Worm (Caenorhabditis elegans) whole organism, L4/young adult: ENCODE results near the gene C42D4.3.

ENCODE experiments used
- dao-5 ChIP-seq: sonication (generic microtip); optimal IDR thresholded peaks from 2 replicates; lab custom pipeline; 2016; ENCODE audit warnings: missing genotype, missing genetic modification characterization, moderate library complexity, missing compliant biosample characterization
- him-1 ChIP-seq: sonication (generic microtip); optimal IDR thresholded peaks from 2 replicates; lab custom pipeline; 2016; ENCODE audit warnings: missing genotype, missing genetic modification reagents, missing genetic modification characterization, missing compliant biosample characterization

- TF ChIP-seq him-1 (tag; lab: Kevin White, UChicago) (no peak), dao-5 (tag; lab: Kevin White, UChicago) (no peak)
Observed at ce11 chrIV:7171222-7171621, 7.8 kb upstream of the C42D4.3 start, which contains the start of gene str-220.
